Worm (Caenorhabditis elegans): Measurements from ENCODE around the gene F54B8.4.
A peak's percentile ranks its signal among the peaks of the same experiment; 100 is the strongest.
"Not testable (repeated sequence)": the region's sequence is repeated elsewhere in the genome, so short reads cannot be mapped to it uniquely, and the experiment has no call there.

The F54B8.4 gene

ce11 chrV:15796087-15796486 lies 20.1 kb upstream of the F54B8.4 start, which contains the start of gene nhr-223:
TSS of gene nhr-223 (plus strand) at chrV:15796387.
- TF ChIP-seq unc-62 (GFP tag; optimal IDR thresholded peaks at IDR 0.05 in 1 of 2) (peak in 1 of 2 experiments; percentile 78), unc-62 (tag; optimal IDR thresholded peaks at IDR 0.05) (no peak), Y5F2A.4 (GFP tag; optimal IDR thresholded peaks at IDR 0.05) (no peak)

ce11 chrV:15798108-15798507 lies 18.1 kb upstream of the F54B8.4 start, which contains the start of gene T26E4.10:
TSS of gene T26E4.10 (minus strand) at chrV:15798208.
- TF ChIP-seq mdl-1 (tag; optimal IDR thresholded peaks at IDR 0.05) = no peak
- no peak for TF ChIP-seq aly-2 (tag; optimal IDR thresholded peaks at IDR 0.05)
- TF ChIP-seq pha-4 (GFP tag; IDR thresholded peaks at IDR 0.05) = no peak
- TF ChIP-seq pha-4 (tag; optimal IDR thresholded peaks at IDR 0.05) = no peak
- no peak for TF ChIP-seq R02D3.7 (tag; optimal IDR thresholded peaks at IDR 0.05)
- TF ChIP-seq unc-62 (GFP tag; optimal IDR thresholded peaks at IDR 0.05 in 1 of 2) = peak in 1 of 2 experiments; percentile 49
- no peak for TF ChIP-seq unc-62 (tag; optimal IDR thresholded peaks at IDR 0.05)

ce11 chrV:15802623-15803022 lies 13.6 kb upstream of the F54B8.4 start, which contains the start of gene T26E4.9:
TSS of gene T26E4.9 (minus strand) at chrV:15802723.
- TF ChIP-seq spr-1 (tag; optimal IDR thresholded peaks at IDR 0.05); fos-1 (tag; optimal IDR thresholded peaks at IDR 0.05); dmd-6 (GFP tag; IDR thresholded peaks at IDR 0.05): not testable (repeated sequence)

DNA sequence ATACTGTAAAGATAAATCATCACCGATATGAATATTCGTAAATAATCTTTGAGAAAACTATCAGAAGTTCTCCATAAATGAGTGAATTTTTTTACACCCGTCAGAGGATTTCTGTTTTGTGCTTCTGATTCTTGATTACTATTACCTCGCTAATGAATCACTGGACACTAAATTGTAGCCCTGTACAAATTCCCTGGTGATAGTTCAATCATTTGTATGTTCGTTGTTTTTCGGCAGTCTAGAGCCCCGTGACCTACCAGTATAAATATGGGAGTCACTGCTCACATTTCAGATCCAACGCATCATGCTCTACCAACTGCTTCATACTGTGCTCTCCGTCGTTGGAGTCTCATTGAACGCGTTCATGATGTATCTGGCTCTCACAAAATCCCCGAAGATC lies 13.1 kb upstream of the F54B8.4 start, which contains the start of gene srd-27:
Gene srd-27, plus strand, starts transcription at position 301 of the 400 bp plus-strand sequence.
- not testable (repeated sequence) for TF ChIP-seq F44E2.7 (GFP tag; IDR thresholded peaks at IDR 0.05); hmg-1.1 (GFP tag; IDR thresholded peaks at IDR 0.05); fkh-10 (GFP tag; optimal IDR thresholded peaks at IDR 0.05)

ce11 chrV:15803748-15804147 lies 12.4 kb upstream of the F54B8.4 start, which contains the start of gene T26E4.18:
TSS of gene T26E4.18 (minus strand) at chrV:15803848.
- not testable (repeated sequence) for TF ChIP-seq attf-4, snpc-4, mep-1 (tag; optimal IDR thresholded peaks at IDR 0.05)

- TF ChIP-seq egl-27 (tag; optimal IDR thresholded peaks at IDR 0.05); Y5F2A.4 (GFP tag; optimal IDR thresholded peaks at IDR 0.05); mdl-1 (tag; optimal IDR thresholded peaks at IDR 0.05): not testable (repeated sequence)
Measured at ce11 chrV:15807420-15807819, 8.8 kb upstream of the F54B8.4 start, which contains the start of gene srsx-38. TSS of gene srsx-38 (minus strand) at chrV:15807520.

ce11 chrV:15809543-15809942 lies 6.6 kb upstream of the F54B8.4 start, which contains the start of gene srsx-36:
TSS of gene srsx-36 (minus strand) at chrV:15809643.
- no peak for TF ChIP-seq F37D6.2 (tag; optimal IDR thresholded peaks at IDR 0.05)

DNA sequence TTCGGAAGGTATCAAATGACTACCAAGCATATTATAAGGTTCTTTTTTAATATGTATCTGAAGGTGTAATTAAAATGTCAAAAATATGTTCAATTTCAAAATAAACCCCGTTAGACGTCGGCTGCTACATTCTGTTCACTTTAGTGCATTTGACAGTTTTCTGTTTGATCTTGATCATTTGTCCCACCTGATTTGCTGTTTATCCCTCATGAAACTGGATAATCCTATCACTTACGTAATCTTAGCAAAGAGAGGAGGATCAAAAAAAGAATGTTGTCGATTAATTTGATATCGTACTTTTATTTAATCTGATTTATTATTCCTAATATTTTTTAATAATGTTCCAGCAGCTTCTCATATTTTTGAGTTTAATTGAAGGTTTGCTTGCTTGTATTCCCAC lies 5.7 kb upstream of the F54B8.4 start, which contains the start of gene F54B8.1:
Gene F54B8.1, plus strand, starts transcription at position 301 of the 400 bp plus-strand sequence.
- TF ChIP-seq nhr-111 (GFP tag; optimal IDR thresholded peaks at IDR 0.05) (no peak), mes-2 (tag; optimal IDR thresholded peaks at IDR 0.05; ENCODE audit: poor library complexity, severe bottlenecking) (no peak), hif-1 (tag; optimal IDR thresholded peaks at IDR 0.05) (no peak), daf-12 (tag; optimal IDR thresholded peaks at IDR 0.05) (no peak), lin-13 (GFP tag; optimal IDR thresholded peaks at IDR 0.05) (no peak), madf-9 (GFP tag; conservative IDR thresholded peaks at IDR 0.05) (no peak), ceh-28 (tag; optimal IDR thresholded peaks at IDR 0.05) (no peak), fos-1 (tag; optimal IDR thresholded peaks at IDR 0.05) (no peak), mxl-3 (GFP tag; optimal IDR thresholded peaks at IDR 0.05) (no peak), lin-38 (GFP tag; IDR thresholded peaks at IDR 0.05) (no peak), F26F4.8 (GFP tag; conservative IDR thresholded peaks at IDR 0.05) (no peak), ama-1 (optimal IDR thresholded peaks at IDR 0.05) (no peak), F49E8.2 (tag; optimal IDR thresholded peaks at IDR 0.05; ENCODE audit: borderline replicate concordance) (no peak), ceh-20 (GFP tag; IDR thresholded peaks at IDR 0.05) (no peak), nhr-102 (tag; optimal IDR thresholded peaks at IDR 0.05) (no peak)

All from whole organism, L4 larva.